Fruit fly (Drosophila melanogaster) S2 (cell line): Measurements from ENCODE around the gene CG3517.

ENCODE experiments used
- CG8478 ChIP-seq: fragments of >200 bp; optimal IDR thresholded peaks from 2 replicates; lab custom pipeline; 2018
- CTCF ChIP-seq, 2 experiments: fragments of >200 bp; optimal IDR thresholded peaks; 2 replicates each; lab custom pipeline; 2018

- TF ChIP-seq CG8478 (lab: Kevin White, UChicago) (no peak), CTCF (optimal IDR thresholded peaks at IDR 0.05; lab: Kevin White, UChicago) (no peak)
Observed at dm6 chr3R:19474128-19474527, 49.1 kb upstream of the CG3517 start.
